Worm (Caenorhabditis elegans): Measurements from ENCODE around the gene F01E11.3.

DNA sequence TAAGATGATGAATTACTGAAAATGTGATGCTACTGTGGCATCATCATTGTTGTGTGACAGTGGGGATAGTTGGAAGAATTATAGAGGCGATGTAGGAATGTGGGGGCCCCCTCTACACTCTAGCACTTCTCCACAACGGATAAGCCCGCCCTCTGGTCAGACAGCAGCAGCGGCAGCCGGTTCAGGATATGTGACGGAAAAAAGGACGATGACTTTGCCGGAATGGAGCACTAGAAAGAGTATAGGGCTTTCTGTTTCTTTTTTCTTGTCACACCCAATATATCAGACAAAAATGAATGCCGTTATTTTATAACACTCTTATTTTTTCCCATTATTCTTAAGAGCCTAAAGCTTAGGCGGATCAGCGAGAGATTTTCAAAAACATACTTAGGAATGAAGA, 38.3 kb downstream of the F01E11.3 start, which contains the start of gene tyra-2:
- no peak for TF ChIP-seq Y22D7AL.16 (tag; optimal IDR thresholded peaks at IDR 0.05)
- TF ChIP-seq pqm-1 (tag; optimal IDR thresholded peaks at IDR 0.05) = no peak
- TF ChIP-seq ama-1 (optimal IDR thresholded peaks at IDR 0.05) = no peak
